Fruit fly (Drosophila melanogaster) whole organism, wandering third instar larva: ENCODE measurements around the gene MED22.

Source experiments
- Dfd ChIP-seq: fragments of >200 bp; optimal IDR thresholded peaks from 2 replicates; lab custom pipeline; 2017; ENCODE audit warnings: missing biosample characterization, missing genetic modification characterization
- Dif ChIP-seq: fragments of 200-275, 200-300 bp; sonication (Bioruptor generic); optimal IDR thresholded peaks from 2 replicates; lab custom pipeline; 2018; ENCODE audit warnings: missing biosample characterization, missing genetic modification characterization; ENCODE audit not compliant: partially characterized antibody
- Hnf4 ChIP-seq: fragments of 200-800 bp; sonication (Bioruptor generic); optimal IDR thresholded peaks from 2 replicates; lab custom pipeline; 2016; ENCODE audit warnings: missing biosample characterization, mild to moderate bottlenecking, missing genetic modification characterization
- Myc ChIP-seq: fragments of >200 bp; optimal IDR thresholded peaks from 2 replicates; lab custom pipeline; 2017
- brk ChIP-seq: fragments of 200-800 bp; sonication (Bioruptor generic); optimal IDR thresholded peaks from 2 replicates; lab custom pipeline; 2016; ENCODE audit warnings: missing biosample characterization, mild to moderate bottlenecking, missing genetic modification characterization
- h ChIP-seq: fragments of 200-800 bp; sonication (Bioruptor generic); optimal IDR thresholded peaks from 3 replicates; lab custom pipeline; 2016; ENCODE audit warnings: missing biosample characterization, mild to moderate bottlenecking, missing genetic modification characterization
- jim ChIP-seq: fragments of 175-275, 200-325 bp; sonication (Bioruptor generic); optimal IDR thresholded peaks from 2 replicates; lab custom pipeline; 2016; ENCODE audit warnings: missing biosample characterization, mild to moderate bottlenecking, missing genetic modification characterization
- lola ChIP-seq: fragments of >200 bp; optimal IDR thresholded peaks from 2 replicates; lab custom pipeline; 2017; ENCODE audit warnings: missing biosample characterization, missing genetic modification characterization
- psq ChIP-seq: fragments of 200-800 bp; sonication (Bioruptor generic); optimal IDR thresholded peaks from 3 replicates; lab custom pipeline; 2017; ENCODE audit warnings: missing biosample characterization, mild to moderate bottlenecking, missing genetic modification characterization, moderate library complexity
- sage ChIP-seq: fragments of 200-800 bp; sonication (Bioruptor generic); optimal IDR thresholded peaks from 2 replicates; lab custom pipeline; 2016; ENCODE audit warnings: missing biosample characterization, mild to moderate bottlenecking, missing genetic modification characterization
- usp ChIP-seq: fragments of >200 bp; optimal IDR thresholded peaks from 2 replicates; lab custom pipeline; 2017; ENCODE audit warnings: missing biosample characterization, missing genetic modification characterization

DNA sequence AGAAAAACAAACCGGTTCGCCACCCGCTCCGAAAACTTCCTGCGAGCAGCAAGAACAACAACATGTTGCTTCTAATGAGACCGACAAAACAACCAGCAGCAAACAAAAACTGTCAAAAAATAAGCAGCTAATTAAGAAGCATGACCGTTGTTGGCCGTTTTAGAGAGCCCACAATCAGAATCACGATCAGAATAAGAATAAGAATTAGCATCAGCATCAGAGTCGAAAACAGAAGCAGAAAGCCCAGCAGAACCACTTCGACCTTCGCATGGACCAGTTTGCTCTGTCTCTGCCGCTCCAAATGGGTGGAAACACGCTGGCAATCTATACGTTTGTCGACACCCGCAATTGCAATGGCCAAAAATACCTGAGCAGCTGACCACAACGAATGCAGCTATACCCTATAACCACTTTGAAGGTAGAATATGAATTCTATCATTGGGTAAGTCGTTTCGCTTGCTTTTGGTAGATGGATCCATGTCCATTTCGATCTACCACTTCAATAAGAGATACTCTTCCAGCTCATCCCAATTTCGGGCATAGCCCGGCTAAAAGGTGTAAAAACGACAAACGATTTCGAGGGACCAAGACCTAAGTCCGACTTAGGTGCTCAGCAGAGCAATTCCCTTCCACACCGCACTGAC lies 28.4 kb upstream of the MED22 start:
- TF ChIP-seq Dif (GFP tag; lab: Kevin White, UChicago) (no peak), usp (GFP tag; lab: Kevin White, UChicago) (no peak), Myc (lab: Kevin White, UChicago) (no peak), sage (GFP tag; lab: Kevin White, UChicago) (no peak), lola (GFP tag; lab: Kevin White, UChicago) (no peak), brk (no peak), psq (GFP tag; lab: Kevin White, UChicago) (no peak), h (no peak), jim (GFP tag; lab: Kevin White, UChicago) (no peak), Dfd (GFP tag; lab: Kevin White, UChicago) (no peak), Hnf4 (GFP tag; lab: Kevin White, UChicago) (no peak)
